Fruit fly (Drosophila melanogaster): Measurements from ENCODE around the gene Idi.

The Idi gene

dm6 chr3R:21269923-21270322 is at the start of gene Idi, which contains the start of gene AP-2sigma:
Gene Idi, plus strand, starts transcription at chr3R:21270126.
Gene AP-2sigma, minus strand, starts transcription at chr3R:21270075.
- TF ChIP-seq cyc (GFP tag; optimal IDR thresholded peaks at IDR 0.05) (peak; percentile 14), CG6163 (GFP tag; IDR thresholded peaks at IDR 0.05) (peak; percentile 53; the same call in 2 of the 3 replicates), CG8119 (GFP tag; IDR thresholded peaks at IDR 0.05) (no peak), Eip93F (GFP tag; optimal IDR thresholded peaks at IDR 0.05) (no peak), CG1621 (tag; optimal IDR thresholded peaks at IDR 0.05) (peak; percentile 44), esn (GFP tag; optimal IDR thresholded peaks at IDR 0.05) (peak; percentile 51), Hr38 (GFP tag; optimal IDR thresholded peaks at IDR 0.05) (no peak), Hr39 (GFP tag; optimal IDR thresholded peaks at IDR 0.05) (no peak), Blimp-1 (GFP tag; optimal IDR thresholded peaks at IDR 0.05) (peak; percentile 98), CG10631 (GFP tag; optimal IDR thresholded peaks at IDR 0.05) (no peak), CG16779 (tag; optimal IDR thresholded peaks at IDR 0.05) (no peak), CG6792 (GFP tag; optimal IDR thresholded peaks at IDR 0.05) (no peak), Eip75B (GFP tag; optimal IDR thresholded peaks at IDR 0.05) (peak; percentile 1), Sox102F (GFP tag; optimal IDR thresholded peaks at IDR 0.05) (no peak), CG4318 (GFP tag; optimal IDR thresholded peaks at IDR 0.05) (no peak), salr (GFP tag; optimal IDR thresholded peaks at IDR 0.05) (no peak), CG3919 (GFP tag; optimal IDR thresholded peaks at IDR 0.05) (peak; percentile 43), vri (GFP tag; optimal IDR thresholded peaks at IDR 0.05) (peak; percentile 66), net (GFP tag; optimal IDR thresholded peaks at IDR 0.05) (no peak), CG6808 (GFP tag; optimal IDR thresholded peaks at IDR 0.05) (no peak), pdm3 (GFP tag; optimal IDR thresholded peaks at IDR 0.05) (no peak), CG11902 (GFP tag; optimal IDR thresholded peaks at IDR 0.05) (no peak), CG8632 (GFP tag; optimal IDR thresholded peaks at IDR 0.05) (no peak), CG11762 (GFP tag; optimal IDR thresholded peaks at IDR 0.05; ENCODE audit: insufficient read depth) (no peak), CG8319 (GFP tag; optimal IDR thresholded peaks at IDR 0.05) (no peak), CG31627 (GFP tag; optimal IDR thresholded peaks at IDR 0.05) (peak; percentile 34), dsx (GFP tag; optimal IDR thresholded peaks at IDR 0.05; ENCODE audit: poor library complexity, severe bottlenecking) (no peak), CG10669 (GFP tag; optimal IDR thresholded peaks at IDR 0.05) (no peak), Lpt (GFP tag; optimal IDR thresholded peaks at IDR 0.05) (no peak), topi (GFP tag; optimal IDR thresholded peaks at IDR 0.05) (peak; percentile 45), Ets96B (tag; optimal IDR thresholded peaks at IDR 0.05) (no peak), CG6276 (GFP tag; optimal IDR thresholded peaks at IDR 0.05) (no peak), achi (GFP tag; optimal IDR thresholded peaks at IDR 0.05) (peak; percentile 23), OdsH (GFP tag; optimal IDR thresholded peaks at IDR 0.05) (no peak), CG7368 (GFP tag; optimal IDR thresholded peaks at IDR 0.05) (no peak), ss (GFP tag; optimal IDR thresholded peaks at IDR 0.05) (no peak), CG15336 (GFP tag; IDR thresholded peaks at IDR 0.05) (no peak), CG6854 (GFP tag; optimal IDR thresholded peaks at IDR 0.05) (peak; percentile 44), Smox (GFP tag; optimal IDR thresholded peaks at IDR 0.05) (no peak), acj6 (GFP tag; optimal IDR thresholded peaks at IDR 0.05) (no peak), fkh (GFP tag; optimal IDR thresholded peaks at IDR 0.05) (peak; percentile 82), dac (GFP tag; optimal IDR thresholded peaks at IDR 0.05) (peak; percentile 1), CG32006 (GFP tag; optimal IDR thresholded peaks at IDR 0.05) (no peak), CG11294 (GFP tag; IDR thresholded peaks at IDR 0.05) (no peak), Hr4 (GFP tag; optimal IDR thresholded peaks at IDR 0.05) (no peak), CG3032 (tag; optimal IDR thresholded peaks at IDR 0.05) (peak; percentile 14), Sox14 (GFP tag; optimal IDR thresholded peaks at IDR 0.05) (peak; percentile 61), lz (GFP tag; optimal IDR thresholded peaks at IDR 0.05) (peak; percentile 35), fd85E (GFP tag; optimal IDR thresholded peaks at IDR 0.05) (no peak), CG9139 (GFP tag; optimal IDR thresholded peaks at IDR 0.05) (no peak), CG34406 (GFP tag; optimal IDR thresholded peaks at IDR 0.05) (no peak), fd59A (GFP tag; optimal IDR thresholded peaks at IDR 0.05) (no peak), Ets21C (GFP tag; optimal IDR thresholded peaks at IDR 0.05) (no peak)
